Worm (Caenorhabditis elegans) whole organism, L4 larva: ENCODE results near the gene ttm-1.

Experiments used
- D1046.2 ChIP-seq: fragments of 200-800 bp; sonication (Bioruptor generic); IDR thresholded peaks from 2 replicates; pipeline ENCODE4 v1.3.6; 2022; ENCODE audit warnings: missing genetic modification characterization, missing compliant biosample characterization
- F26F4.8 ChIP-seq: fragments of 200-800 bp; sonication (Bioruptor generic); conservative IDR thresholded peaks from 2 replicates; pipeline ENCODE4 v1.3.6; 2022; ENCODE audit warnings: missing genetic modification characterization, missing compliant biosample characterization
- F49E8.2 ChIP-seq: sonication (generic microtip); optimal IDR thresholded peaks from 2 replicates; lab custom pipeline; 2016; ENCODE audit warnings: missing compliant biosample characterization, mild to moderate bottlenecking, missing genetic modification characterization, borderline replicate concordance
- R02D3.7 ChIP-seq: fragments of 150-350 bp; sonication (generic microtip); optimal IDR thresholded peaks from 3 replicates; lab custom pipeline; 2014; ENCODE audit warnings: missing biosample characterization, missing genetic modification characterization
- T20F7.1 ChIP-seq: fragments of 200-800 bp; sonication (Bioruptor generic); optimal IDR thresholded peaks from 2 replicates; lab custom pipeline; 2018; ENCODE audit warnings: mild to moderate bottlenecking, missing genetic modification characterization, missing compliant biosample characterization
- T26A8.4 ChIP-seq: fragments of 200-800 bp; sonication (Bioruptor generic); IDR thresholded peaks from 2 replicates; pipeline ENCODE4 v1.3.6; 2022; ENCODE audit warnings: missing genetic modification characterization, missing compliant biosample characterization
- Y105C5A.15 ChIP-seq: fragments of 200-800 bp; sonication (Bioruptor generic); IDR thresholded peaks from 2 replicates; pipeline ENCODE4 v1.3.6; 2022; ENCODE audit warnings: missing genetic modification characterization, missing compliant biosample characterization
- Y48G9A.11 ChIP-seq: fragments of 200-800 bp; sonication (Bioruptor generic); IDR thresholded peaks from 2 replicates; pipeline ENCODE4 v1.3.6; 2022; ENCODE audit warnings: missing genetic modification reagents, missing genetic modification characterization, missing compliant biosample characterization
- Y5F2A.4 ChIP-seq: fragments of 200-800 bp; sonication (Bioruptor generic); optimal IDR thresholded peaks from 2 replicates; lab custom pipeline; 2018; ENCODE audit warnings: mild to moderate bottlenecking, missing genetic modification characterization, missing compliant biosample characterization
- ZK337.2 ChIP-seq: fragments of 200-800 bp; sonication (Bioruptor generic); IDR thresholded peaks from 2 replicates; pipeline ENCODE4 v1.3.6; 2022; ENCODE audit warnings: missing genetic modification reagents, missing genetic modification characterization, missing compliant biosample characterization
- aha-1 ChIP-seq: fragments of 150-350 bp; peaks from one replicate; lab custom pipeline; 2014; ENCODE audit warnings: missing biosample characterization, missing genetic modification characterization
- ceh-32 ChIP-seq: sonication (generic microtip); optimal IDR thresholded peaks from 2 replicates; lab custom pipeline; 2016; ENCODE audit warnings: mild to moderate bottlenecking, missing genetic modification characterization, missing compliant biosample characterization; ENCODE audit not compliant: poor library complexity
- daf-16 ChIP-seq, 3 experiments: sonication (generic microtip); optimal IDR thresholded peaks; 2 replicates each; lab custom pipeline; 2016 to 2017; ENCODE audit warnings: missing genetic modification characterization in 3 of 3, missing genetic modification reagents in 3 of 3, mild to moderate bottlenecking in 2 of 3, missing compliant biosample characterization in 2 of 3, missing biosample characterization in 1 of 3, moderate library complexity in 1 of 3
- dmd-6 ChIP-seq: fragments of 200-800 bp; sonication (Bioruptor generic); IDR thresholded peaks from 2 replicates; pipeline ENCODE4 v1.3.6; 2022; ENCODE audit warnings: missing genetic modification reagents, missing genetic modification characterization, missing compliant biosample characterization
- dmd-9 ChIP-seq: fragments of 200-800 bp; sonication (Bioruptor generic); IDR thresholded peaks from 2 replicates; pipeline ENCODE4 v1.3.6; 2022; ENCODE audit warnings: missing genetic modification reagents, missing genetic modification characterization, missing compliant biosample characterization
- dpl-1 ChIP-seq: fragments of 150-350 bp; optimal IDR thresholded peaks from 2 replicates; lab custom pipeline; 2014; ENCODE audit warnings: missing biosample characterization, missing genetic modification reagents, missing genetic modification characterization
- egl-27 ChIP-seq: sonication (generic microtip); optimal IDR thresholded peaks from 3 replicates; lab custom pipeline; 2017; ENCODE audit warnings: missing biosample characterization, missing genetic modification reagents, missing genetic modification characterization
- hif-1 ChIP-seq, 2 experiments: sonication (generic microtip); optimal IDR thresholded peaks; 2 replicates each; lab custom pipeline; 2016 to 2017; ENCODE audit warnings: missing compliant biosample characterization in 2 of 2, missing genetic modification characterization in 2 of 2, missing genetic modification reagents in 2 of 2, missing genotype in 2 of 2, mild to moderate bottlenecking in 1 of 2
- hlh-11 ChIP-seq: fragments of 200-800 bp; sonication (Bioruptor generic); optimal IDR thresholded peaks from 2 replicates; lab custom pipeline; 2018; ENCODE audit warnings: mild to moderate bottlenecking, missing genetic modification characterization, missing compliant biosample characterization
- hlh-30 ChIP-seq: sonication (generic microtip); optimal IDR thresholded peaks from 2 replicates; lab custom pipeline; 2017; ENCODE audit warnings: antibody characterized with exemption, mild to moderate bottlenecking, missing genetic modification characterization, missing compliant biosample characterization; ENCODE audit not compliant: insufficient read depth
- hmg-1.1 ChIP-seq: fragments of 200-800 bp; sonication (Bioruptor generic); IDR thresholded peaks from 2 replicates; pipeline ENCODE4 v1.3.6; 2022; ENCODE audit warnings: missing genetic modification reagents, missing genetic modification characterization, missing compliant biosample characterization
- lin-1 ChIP-seq: fragments of 200-800 bp; sonication (Bioruptor generic); IDR thresholded peaks from 2 replicates; pipeline ENCODE4 v1.3.6; 2022; ENCODE audit warnings: missing genetic modification reagents, missing genetic modification characterization, missing compliant biosample characterization
- lin-15B ChIP-seq: fragments of 150-350 bp; sonication (generic microtip); optimal IDR thresholded peaks from 3 replicates; lab custom pipeline; 2014; ENCODE audit warnings: missing biosample characterization, missing genetic modification characterization
- lin-29 ChIP-seq: fragments of 200-800 bp; sonication (Bioruptor generic); IDR thresholded peaks from 2 replicates; pipeline ENCODE4 v1.3.6; 2022; ENCODE audit warnings: missing genetic modification reagents, missing genetic modification characterization, missing compliant biosample characterization
- lin-38 ChIP-seq: fragments of 200-800 bp; sonication (Bioruptor generic); IDR thresholded peaks from 2 replicates; pipeline ENCODE4 v1.3.6; 2022; ENCODE audit warnings: missing genetic modification reagents, missing genetic modification characterization, missing compliant biosample characterization
- lir-3 ChIP-seq: sonication (generic microtip); optimal IDR thresholded peaks from 2 replicates; lab custom pipeline; 2016; ENCODE audit warnings: mild to moderate bottlenecking, missing genetic modification characterization, missing compliant biosample characterization
- lsy-2 ChIP-seq, 2 experiments: fragments of 150-350 bp in 1 of 2; sonication (generic microtip) in 1 of 2; optimal IDR thresholded peaks; 2 replicates each; lab custom pipeline; 2014 to 2017; ENCODE audit warnings: missing biosample characterization in 2 of 2, missing genetic modification characterization in 2 of 2
- madf-9 ChIP-seq: fragments of 200-800 bp; sonication (Bioruptor generic); conservative IDR thresholded peaks from 2 replicates; pipeline ENCODE4 v1.3.6; 2022; ENCODE audit warnings: missing genetic modification reagents, missing genetic modification characterization, missing compliant biosample characterization
- mdt-29 ChIP-seq: fragments of 200-800 bp; sonication (Bioruptor generic); IDR thresholded peaks from 2 replicates; pipeline ENCODE4 v1.3.6; 2022; ENCODE audit warnings: missing genetic modification reagents, missing genetic modification characterization, missing compliant biosample characterization
- nhr-28 ChIP-seq: fragments of 150-350 bp; optimal IDR thresholded peaks from 2 replicates; lab custom pipeline; 2014; ENCODE audit warnings: missing biosample characterization, missing genetic modification characterization
- nhr-41 ChIP-seq: fragments of 200-800 bp; sonication (Bioruptor generic); IDR thresholded peaks from 2 replicates; pipeline ENCODE4 v1.3.6; 2022; ENCODE audit warnings: missing genetic modification reagents, missing genetic modification characterization, missing compliant biosample characterization
- nhr-42 ChIP-seq: fragments of 200-800 bp; sonication (Bioruptor generic); IDR thresholded peaks from 2 replicates; pipeline ENCODE4 v1.3.6; 2022; ENCODE audit warnings: missing genetic modification characterization, missing compliant biosample characterization
- nhr-48 ChIP-seq: sonication (generic microtip); optimal IDR thresholded peaks from 2 replicates; lab custom pipeline; 2016; ENCODE audit warnings: mild to moderate bottlenecking, missing genetic modification characterization, missing compliant biosample characterization
- nhr-77 ChIP-seq: fragments of 150-350 bp; optimal IDR thresholded peaks from 2 replicates; lab custom pipeline; 2014; ENCODE audit warnings: missing biosample characterization, missing genetic modification characterization
- pha-4 ChIP-seq, 2 experiments: fragments of 150-350 bp in 1 of 2; fragments of 200-800 bp in 1 of 2; sonication (Bioruptor generic) in 1 of 2; IDR thresholded peaks in 1 of 2; optimal IDR thresholded peaks in 1 of 2; 2 replicates each; pipeline versions ENCODE4 v1.3.6 to Lab custom; 2014 to 2022; ENCODE audit warnings: missing genetic modification characterization in 2 of 2, missing genetic modification reagents in 2 of 2, missing biosample characterization in 1 of 2, missing compliant biosample characterization in 1 of 2
- rbr-2 ChIP-seq: sonication (generic microtip); optimal IDR thresholded peaks from 2 replicates; lab custom pipeline; 2016; ENCODE audit warnings: missing genotype, missing genetic modification characterization, missing compliant biosample characterization
- snpc-4 ChIP-seq: fragments of 150-350 bp; optimal IDR thresholded peaks from 2 replicates; lab custom pipeline; 2014; ENCODE audit warnings: missing biosample characterization, missing genetic modification characterization
- spr-1 ChIP-seq: sonication (generic microtip); optimal IDR thresholded peaks from 2 replicates; lab custom pipeline; 2016; ENCODE audit warnings: mild to moderate bottlenecking, missing genetic modification characterization, missing compliant biosample characterization
- tag-97 ChIP-seq: fragments of 200-800 bp; sonication (Bioruptor generic); IDR thresholded peaks from 2 replicates; pipeline ENCODE4 v1.3.6; 2022; ENCODE audit warnings: missing genetic modification characterization, missing compliant biosample characterization
- tra-1 ChIP-seq: fragments of 200-800 bp; sonication (Bioruptor generic); IDR thresholded peaks from 2 replicates; pipeline ENCODE4 v1.3.6; 2022; ENCODE audit warnings: missing genetic modification reagents, missing genetic modification characterization, missing compliant biosample characterization
- unc-39 ChIP-seq: sonication (generic microtip); optimal IDR thresholded peaks from 2 replicates; lab custom pipeline; 2017; ENCODE audit warnings: missing biosample characterization, missing genetic modification characterization
- zfp-2 ChIP-seq: sonication (generic microtip); optimal IDR thresholded peaks from 2 replicates; lab custom pipeline; 2016; ENCODE audit warnings: mild to moderate bottlenecking, missing genetic modification characterization, missing compliant biosample characterization
- ztf-11 ChIP-seq: fragments of 150-350 bp; optimal IDR thresholded peaks from 2 replicates; lab custom pipeline; 2014; ENCODE audit warnings: missing biosample characterization, missing genetic modification characterization
- ztf-7 ChIP-seq: fragments of 150-350 bp; optimal IDR thresholded peaks from 2 replicates; lab custom pipeline; 2014; ENCODE audit warnings: missing biosample characterization, missing genetic modification characterization

The ttm-1 gene

DNA sequence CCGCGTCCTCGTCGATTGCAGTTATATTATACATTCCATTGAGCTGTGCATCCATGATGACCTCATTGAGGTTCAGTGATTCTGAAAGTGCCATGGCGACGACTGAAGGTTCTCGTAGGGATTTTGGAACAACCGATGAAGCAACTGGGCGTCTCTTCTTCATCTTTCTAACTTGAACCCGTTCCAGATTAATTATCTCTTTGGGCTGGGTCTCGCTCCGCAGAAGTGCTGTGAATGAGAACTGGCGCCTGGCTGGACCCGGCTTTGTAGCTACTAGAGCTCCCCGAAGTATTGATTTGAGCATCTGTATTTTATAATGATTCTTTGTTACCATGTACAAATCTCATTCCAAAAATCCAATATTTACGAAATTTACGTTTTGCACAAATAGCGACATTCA lies 10.8 kb upstream of the ttm-1 start, which contains the start of gene ZK1010.2:
TSS of gene ZK1010.2 (minus strand) at position 304 of the 400 bp plus-strand sequence.
- TF ChIP-seq ZK337.2 (GFP tag; lab: Robert Waterston, UW) (no peak), snpc-4 (tag; lab: Kevin White, UChicago) (no peak), T20F7.1 (GFP tag; lab: Kevin White, UChicago) (no peak), lin-15B (no peak), pha-4 (GFP tag; IDR thresholded peaks at IDR 0.05; lab: Robert Waterston, UW) (peak; percentile 64; the same call in 1 of the 2 replicates), pha-4 (tag; optimal IDR thresholded peaks at IDR 0.05; lab: Kevin White, UChicago) (no peak), lsy-2 (tag; optimal IDR thresholded peaks at IDR 0.05; lab: Kevin White, UChicago) (peak in 1 of 2 experiments; percentile 20), egl-27 (tag; lab: Kevin White, UChicago) (no peak), D1046.2 (GFP tag; lab: Robert Waterston, UW) (0 out of 2 replicates have a peak, but pooled peaks have one; percentile 57), daf-16 (GFP tag; optimal IDR thresholded peaks at IDR 0.05; lab: Kevin White, UChicago) (no peak), daf-16 (tag; optimal IDR thresholded peaks at IDR 0.05; lab: Kevin White, UChicago) (no peak), spr-1 (peak; percentile 25), lir-3 (no peak), nhr-77 (tag; lab: Kevin White, UChicago) (no peak), ztf-11 (tag; lab: Kevin White, UChicago) (no peak), tag-97 (GFP tag; lab: Robert Waterston, UW) (no peak), Y48G9A.11 (GFP tag; lab: Robert Waterston, UW) (peak; percentile 66), tra-1 (GFP tag; lab: Robert Waterston, UW) (no peak), dmd-6 (GFP tag; lab: Robert Waterston, UW) (no peak), lin-38 (peak; percentile 70), F26F4.8 (GFP tag; lab: Robert Waterston, UW) (no peak), zfp-2 (tag; lab: Kevin White, UChicago) (no peak), Y5F2A.4 (no peak), F49E8.2 (peak; percentile 63), dmd-9 (no peak), lin-29 (GFP tag; lab: Robert Waterston, UW) (no peak), mdt-29 (GFP tag; lab: Robert Waterston, UW) (0 out of 2 replicates have a peak, but pooled peaks have one; percentile 20), T26A8.4 (GFP tag; lab: Robert Waterston, UW) (0 out of 2 replicates have a peak, but pooled peaks have one; percentile 40), madf-9 (0 out of 2 replicates have a peak, but pooled peaks have one; percentile 24), lin-1 (GFP tag; lab: Robert Waterston, UW) (no peak), Y105C5A.15 (0 out of 2 replicates have a peak, but pooled peaks have one; percentile 43), nhr-28 (tag; lab: Kevin White, UChicago) (no peak), ztf-7 (tag; lab: Kevin White, UChicago) (no peak), hlh-11 (tag; lab: Kevin White, UChicago) (no peak)

ce11 chrIII:12972398-12972797 lies 5.6 kb upstream of the ttm-1 start, which contains the start of gene bckd-1A:
Gene bckd-1A (minus strand): TSS chrIII:12972498.
- no peak for TF ChIP-seq hif-1 (tag; optimal IDR thresholded peaks at IDR 0.05; lab: Kevin White, UChicago)
- no peak for TF ChIP-seq ceh-32 (tag; lab: Kevin White, UChicago)
- no peak for TF ChIP-seq dpl-1
- no peak for TF ChIP-seq lir-3
- no peak for TF ChIP-seq daf-16 (GFP tag; optimal IDR thresholded peaks at IDR 0.05; lab: Kevin White, UChicago)
- TF ChIP-seq daf-16 (tag; optimal IDR thresholded peaks at IDR 0.05; lab: Kevin White, UChicago), result no peak
- no peak for TF ChIP-seq nhr-42 (GFP tag; lab: Robert Waterston, UW)
- TF ChIP-seq nhr-48 (tag; lab: Kevin White, UChicago), result no peak
- no peak for TF ChIP-seq rbr-2 (tag; lab: Kevin White, UChicago)
- TF ChIP-seq unc-39 (tag; lab: Kevin White, UChicago), result no peak
- TF ChIP-seq hlh-30, result no peak
- no peak for TF ChIP-seq nhr-41
- TF ChIP-seq zfp-2 (tag; lab: Kevin White, UChicago), result no peak
- TF ChIP-seq hmg-1.1 (GFP tag; lab: Robert Waterston, UW), result no peak
- TF ChIP-seq R02D3.7, result no peak
- TF ChIP-seq aha-1 (tag; lab: Kevin White, UChicago), result no peak
- TF ChIP-seq, all 104 proteins: peak for 0
